Worm (Caenorhabditis elegans): Measurements from ENCODE around the gene clec-40.

DNA sequence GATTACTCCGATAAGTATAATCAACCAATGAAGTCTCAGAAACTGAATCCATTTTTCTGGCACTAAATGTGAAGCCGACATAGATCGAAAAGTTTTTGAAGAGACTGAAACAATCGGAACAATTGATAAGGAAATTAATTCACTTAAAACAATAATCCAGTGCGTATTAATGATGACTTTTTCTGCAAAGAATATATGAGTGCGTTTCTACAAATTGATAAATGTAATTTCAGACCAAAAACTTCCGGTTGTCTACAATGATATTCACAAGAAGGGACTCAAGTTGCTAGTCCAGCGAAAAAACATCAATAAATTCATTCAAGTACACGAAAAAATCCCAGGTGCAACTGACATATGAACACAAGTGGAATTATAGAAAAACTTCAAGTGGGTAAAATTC lies 28.9 kb upstream of the clec-40 start, which contains the start of gene clec-33:
- TF ChIP-seq gmeb-2 (tag; optimal IDR thresholded peaks at IDR 0.05) (no peak), tbx-2 (tag; optimal IDR thresholded peaks at IDR 0.05) (no peak), Y22D7AL.16 (tag; optimal IDR thresholded peaks at IDR 0.05) (no peak), nhr-11 (tag; optimal IDR thresholded peaks at IDR 0.05) (no peak), nfya-1 (tag; optimal IDR thresholded peaks at IDR 0.05) (no peak), dve-1 (tag; optimal IDR thresholded peaks at IDR 0.05) (no peak), F13H6.1 (tag; optimal IDR thresholded peaks at IDR 0.05) (no peak), lim-6 (tag; optimal IDR thresholded peaks at IDR 0.05) (no peak), syd-9 (tag; optimal IDR thresholded peaks at IDR 0.05) (no peak), ceh-6 (GFP tag; optimal IDR thresholded peaks at IDR 0.05) (no peak), ama-1 (optimal IDR thresholded peaks at IDR 0.05) (no peak), zip-5 (tag; optimal IDR thresholded peaks at IDR 0.05) (no peak), K02D7.2 (tag; optimal IDR thresholded peaks at IDR 0.05) (no peak), pha-4 (tag; optimal IDR thresholded peaks at IDR 0.05) (no peak)
